Fruit fly (Drosophila melanogaster): ENCODE results near the gene CG12684.

DNA sequence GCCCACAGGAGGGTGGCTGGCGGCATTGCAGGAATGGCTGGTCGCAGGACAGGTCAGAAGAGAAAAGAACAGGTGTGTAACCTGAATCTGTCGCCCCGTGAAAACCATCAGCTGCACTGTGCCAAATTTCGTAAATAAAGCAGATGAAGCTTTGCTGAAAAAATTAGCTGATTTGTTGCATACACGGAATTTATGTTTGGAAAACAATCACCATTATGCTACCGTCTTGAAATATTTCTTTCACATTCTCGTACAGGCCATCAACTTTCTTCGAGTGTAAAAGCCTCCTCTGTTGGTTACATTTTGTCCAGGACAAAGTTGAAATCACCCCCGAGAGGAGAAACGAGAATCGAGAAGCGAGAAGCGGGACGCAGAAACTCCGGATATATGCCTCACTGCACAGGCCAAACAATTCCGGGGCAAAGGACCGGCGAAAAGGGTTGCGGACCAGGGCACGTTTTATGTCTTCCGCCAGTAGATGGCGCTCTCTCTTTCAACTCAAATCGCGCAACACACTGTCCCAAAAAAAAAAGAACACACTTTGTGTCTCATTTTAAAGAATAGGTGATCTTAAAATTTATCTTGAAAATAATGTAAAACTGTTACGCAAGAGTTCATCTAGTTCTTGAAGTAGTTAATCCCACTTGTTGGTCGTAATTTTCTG is 11.4 kb downstream of the CG12684 start:
- no peak for TF ChIP-seq pad (GFP tag; optimal IDR thresholded peaks at IDR 0.05)
- TF ChIP-seq CG7101 (tag; optimal IDR thresholded peaks at IDR 0.05): no peak
- TF ChIP-seq Mnt (GFP tag; optimal IDR thresholded peaks at IDR 0.05): no peak
- no peak for TF ChIP-seq Crg-1 (GFP tag; optimal IDR thresholded peaks at IDR 0.05)
- TF ChIP-seq bab1 (GFP tag; optimal IDR thresholded peaks at IDR 0.05): no peak
- no peak for TF ChIP-seq CG12768 (GFP tag; optimal IDR thresholded peaks at IDR 0.05)
- no peak for TF ChIP-seq toe (GFP tag; optimal IDR thresholded peaks at IDR 0.05)
- no peak for TF ChIP-seq Clk (GFP tag; optimal IDR thresholded peaks at IDR 0.05)
- TF ChIP-seq kay (GFP tag; ENCODE audit: borderline replicate concordance): no peak
- no peak for TF ChIP-seq Hr96 (GFP tag; optimal IDR thresholded peaks at IDR 0.05)
- TF ChIP-seq tj (GFP tag; optimal IDR thresholded peaks at IDR 0.05): no peak
